Worm (Caenorhabditis elegans): ENCODE data around the gene srh-61.

srh-61 gene

ce11 chrII:12494556-12495131 lies 21.6 kb downstream of the srh-61 start, which contains the start of gene col-85 (continued):
- TF ChIP-seq cey-2 (tag; optimal IDR thresholded peaks at IDR 0.05; ENCODE audit: borderline replicate concordance, insufficient read depth) (no peak), F26F4.8 (GFP tag; conservative IDR thresholded peaks at IDR 0.05) (peak; percentile 92), nhr-42 (GFP tag; IDR thresholded peaks at IDR 0.05) (peak; percentile 78; the same call in 1 of the 2 replicates), lin-39 (tag; optimal IDR thresholded peaks at IDR 0.05) (no peak), ceh-44 (GFP tag; IDR thresholded peaks at IDR 0.05) (peak; percentile 92), dmd-6 (GFP tag; IDR thresholded peaks at IDR 0.05) (peak; percentile 79), lin-1 (GFP tag; IDR thresholded peaks at IDR 0.05) (peak; percentile 89), nhr-111 (GFP tag; optimal IDR thresholded peaks at IDR 0.05) (peak; percentile 73), dpl-1 (GFP tag; optimal IDR thresholded peaks at IDR 0.05) (peak; percentile 59), nhr-6 (tag; optimal IDR thresholded peaks at IDR 0.05) (peak; percentile 48), daf-12 (tag; optimal IDR thresholded peaks at IDR 0.05) (no peak), spr-3 (GFP tag; optimal IDR thresholded peaks at IDR 0.05) (peak; percentile 81), nhr-77 (tag; optimal IDR thresholded peaks at IDR 0.05) (peak; percentile 60), set-16 (GFP tag; IDR thresholded peaks at IDR 0.05) (no peak), mxl-2 (GFP tag; conservative IDR thresholded peaks at IDR 0.05) (peak; percentile 73), zfp-3 (GFP tag; conservative IDR thresholded peaks at IDR 0.05) (peak; percentile 73), lim-7 (GFP tag; IDR thresholded peaks at IDR 0.05) (peak; percentile 98), dve-1 (tag; optimal IDR thresholded peaks at IDR 0.05; ENCODE audit: insufficient read depth) (no peak), hif-1 (tag; optimal IDR thresholded peaks at IDR 0.05) (peak; percentile 5 to 68), hmg-1.1 (GFP tag; IDR thresholded peaks at IDR 0.05) (peak; percentile 98), snpc-4 (tag; optimal IDR thresholded peaks at IDR 0.05) (peak; percentile 71), tra-1 (GFP tag; IDR thresholded peaks at IDR 0.05) (peak; percentile 94), F49E8.2 (tag; optimal IDR thresholded peaks at IDR 0.05; ENCODE audit: borderline replicate concordance) (peak; percentile 49), F10B5.3 (tag; optimal IDR thresholded peaks at IDR 0.05) (no peak), F44E2.7 (GFP tag; IDR thresholded peaks at IDR 0.05) (peak; percentile 80; the same call in 1 of the 2 replicates), D1046.2 (GFP tag; IDR thresholded peaks at IDR 0.05) (peak; percentile 91), php-3 (GFP tag; IDR thresholded peaks at IDR 0.05) (peak; percentile 84), madf-9 (GFP tag; conservative IDR thresholded peaks at IDR 0.05) (peak; percentile 87), zip-11 (GFP tag; IDR thresholded peaks at IDR 0.05) (0 out of 2 replicates have a peak, but pooled peaks have one; percentile 53), dmd-9 (GFP tag; IDR thresholded peaks at IDR 0.05) (peak; percentile 87), Y75B8A.6 (GFP tag; IDR thresholded peaks at IDR 0.05) (peak; percentile 73; the same call in 1 of the 2 replicates), hlh-11 (tag; optimal IDR thresholded peaks at IDR 0.05) (peak; percentile 66), duxl-1 (tag; optimal IDR thresholded peaks at IDR 0.05; ENCODE audit: poor library complexity) (peak; percentile 82), ceh-32 (tag; optimal IDR thresholded peaks at IDR 0.05; ENCODE audit: poor library complexity) (peak; percentile 2), zag-1 (tag; optimal IDR thresholded peaks at IDR 0.05) (no peak)

DNA sequence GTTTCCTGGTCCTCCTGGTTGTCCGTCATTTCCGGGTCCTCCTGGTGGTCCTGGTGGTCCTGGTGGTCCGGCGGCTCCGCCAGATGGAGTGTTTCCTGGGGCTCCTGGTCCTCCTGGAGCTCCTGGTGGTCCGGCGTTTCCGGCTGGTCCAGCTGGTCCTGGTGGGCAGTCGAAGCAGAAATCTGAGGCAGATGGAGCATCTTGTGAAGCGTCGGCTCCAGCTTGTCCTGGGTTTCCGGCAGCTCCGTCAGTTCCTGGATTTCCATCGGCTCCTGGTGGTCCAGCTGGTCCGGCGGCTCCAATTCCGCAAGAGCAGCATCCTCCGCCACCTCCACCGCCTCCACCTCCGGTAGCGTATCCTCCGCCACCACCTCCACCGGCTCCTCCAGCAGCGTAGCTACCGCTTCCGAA lies 22.1 kb downstream of the srh-61 start:
- TF ChIP-seq pha-4 (GFP tag; IDR thresholded peaks at IDR 0.05) (0 out of 2 replicates have a peak, but pooled peaks have one; percentile 49), pha-4 (tag; optimal IDR thresholded peaks at IDR 0.05) (no peak), sdz-12 (GFP tag; optimal IDR thresholded peaks at IDR 0.05) (no peak), daf-8 (GFP tag; IDR thresholded peaks at IDR 0.05) (no peak), set-16 (GFP tag; IDR thresholded peaks at IDR 0.05) (peak; percentile 98)

Data from whole organism, L4 larva.